Fruit fly (Drosophila melanogaster): ENCODE measurements around the gene CG44001.

DNA sequence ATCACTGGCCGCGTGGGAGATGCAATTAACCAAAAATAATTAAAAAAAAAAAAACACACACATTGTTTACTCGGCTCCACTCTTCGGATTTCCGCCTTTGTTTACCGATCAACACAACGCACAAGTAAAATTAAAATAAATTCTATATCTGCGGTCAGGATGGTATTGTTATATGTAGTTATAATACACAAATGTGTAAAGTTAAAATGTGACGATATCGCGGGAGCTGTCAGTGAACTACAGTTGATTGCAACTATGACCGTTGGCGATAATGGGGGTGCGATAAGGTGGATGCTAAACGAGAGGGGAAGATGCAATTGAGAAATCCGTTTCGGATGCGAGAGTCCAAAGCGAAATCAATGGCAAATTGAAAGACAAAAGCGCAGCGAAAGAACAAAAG is 36.7 kb upstream of the CG44001 start:
- no peak for TF ChIP-seq gl (tag; optimal IDR thresholded peaks at IDR 0.05)
- TF ChIP-seq CG9948 (tag; optimal IDR thresholded peaks at IDR 0.05): no peak
- no peak for TF ChIP-seq CG13204 (GFP tag; optimal IDR thresholded peaks at IDR 0.05)
- no peak for TF ChIP-seq CG32121 (GFP tag; IDR thresholded peaks at IDR 0.05)
- TF ChIP-seq CG10348 (GFP tag; IDR thresholded peaks at IDR 0.05): no peak
- no peak for TF ChIP-seq Pif1A (GFP tag; optimal IDR thresholded peaks at IDR 0.05)
- TF ChIP-seq CG34367 (tag; optimal IDR thresholded peaks at IDR 0.05): no peak
- TF ChIP-seq Pif1B (GFP tag; optimal IDR thresholded peaks at IDR 0.05): no peak
- TF ChIP-seq rn (GFP tag; IDR thresholded peaks at IDR 0.05): no peak
- no peak for TF ChIP-seq D1 (tag; optimal IDR thresholded peaks at IDR 0.05)
